Worm (Caenorhabditis elegans): Measurements from ENCODE around the gene C04E12.4.

DNA sequence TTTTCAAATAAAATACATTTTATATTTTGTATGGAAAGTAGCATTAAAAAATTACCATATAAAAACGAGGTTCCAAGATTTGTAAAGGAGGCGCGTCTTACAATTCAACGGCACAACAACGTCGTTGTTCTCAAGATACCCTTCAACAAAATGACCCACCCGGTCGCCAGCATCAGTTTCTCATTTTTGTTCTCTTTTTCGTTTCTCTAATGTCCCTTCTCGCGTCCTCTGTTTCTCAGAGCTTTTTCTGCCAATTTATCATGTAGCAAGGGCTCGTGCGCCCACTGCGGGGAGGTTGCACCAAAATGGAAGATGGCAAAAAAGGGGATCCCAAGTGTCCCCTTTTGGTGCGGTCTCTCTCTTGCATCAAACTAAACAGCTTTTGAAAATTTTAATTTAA lies 46.9 kb downstream of the C04E12.4 start:
- TF ChIP-seq him-1 (tag; optimal IDR thresholded peaks at IDR 0.05) (no peak), W03F9.2 (tag; optimal IDR thresholded peaks at IDR 0.05) (no peak), dao-5 (tag; optimal IDR thresholded peaks at IDR 0.05) (no peak)
